Worm (Caenorhabditis elegans) whole organism, L1 larva: ENCODE measurements around the gene droe-4.

Experiments used
- C04F5.9 ChIP-seq: sonication (generic microtip); optimal IDR thresholded peaks from 2 replicates; lab custom pipeline; 2016; ENCODE audit warnings: missing genetic modification characterization, missing compliant biosample characterization
- C16A3.4 ChIP-seq: fragments of 150-350 bp; optimal IDR thresholded peaks from 2 replicates; lab custom pipeline; 2014; ENCODE audit warnings: missing biosample characterization, missing genetic modification characterization
- Y116A8C.19 ChIP-seq: sonication (generic microtip); optimal IDR thresholded peaks from 2 replicates; lab custom pipeline; 2016; ENCODE audit warnings: missing compliant biosample characterization, missing genetic modification characterization, borderline replicate concordance
- alr-1 ChIP-seq: fragments of 200-800 bp; sonication (Bioruptor generic); optimal IDR thresholded peaks from 2 replicates; lab custom pipeline; 2018; ENCODE audit warnings: borderline replicate concordance, mild to moderate bottlenecking, missing genetic modification characterization, missing compliant biosample characterization
- ama-1 ChIP-seq: fragments of 150-350 bp; optimal IDR thresholded peaks from 2 replicates; lab custom pipeline; 2014
- blmp-1 ChIP-seq: fragments of 150-350 bp; optimal IDR thresholded peaks from 2 replicates; lab custom pipeline; 2014; ENCODE audit warnings: missing biosample characterization, missing genetic modification characterization
- ceh-63 ChIP-seq: fragments of 200-800 bp; sonication (Bioruptor generic); optimal IDR thresholded peaks from 2 replicates; lab custom pipeline; 2018; ENCODE audit warnings: mild to moderate bottlenecking, missing genetic modification characterization, missing compliant biosample characterization
- ceh-8 ChIP-seq: fragments of 200-800 bp; sonication (Bioruptor generic); optimal IDR thresholded peaks from 2 replicates; lab custom pipeline; 2018; ENCODE audit warnings: mild to moderate bottlenecking, missing genetic modification characterization, moderate library complexity, missing compliant biosample characterization
- ceh-82 ChIP-seq, 3 experiments: fragments of 150-350 bp in 1 of 3; sonication (generic microtip) in 2 of 3; optimal IDR thresholded peaks; 2 replicates each; lab custom pipeline; 2014 to 2017; ENCODE audit warnings: missing biosample characterization in 3 of 3, missing genetic modification characterization in 3 of 3
- ceh-90 ChIP-seq: sonication (generic microtip); optimal IDR thresholded peaks from 2 replicates; lab custom pipeline; 2016; ENCODE audit warnings: missing genetic modification characterization, missing compliant biosample characterization
- dpl-1 ChIP-seq, 3 experiments: fragments of 150-350 bp in 2 of 3; sonication (generic microtip) in 1 of 3; optimal IDR thresholded peaks; 2 replicates each; lab custom pipeline; 2014 to 2017; ENCODE audit warnings: missing biosample characterization in 3 of 3, missing genetic modification characterization in 3 of 3, missing genetic modification reagents in 3 of 3
- dsc-1 ChIP-seq: sonication (generic microtip); optimal IDR thresholded peaks from 2 replicates; lab custom pipeline; 2016; ENCODE audit warnings: mild to moderate bottlenecking, missing genetic modification characterization, missing compliant biosample characterization
- efl-1 ChIP-seq, 4 experiments: fragments of 150-350 bp; optimal IDR thresholded peaks in 3 of 4; peaks in 1 of 4; 1 replicate in 1 of 4; 2 replicates in 3 of 4; lab custom pipeline; 2014; ENCODE audit warnings: missing biosample characterization in 2 of 4, missing genetic modification characterization in 2 of 4, missing genetic modification reagents in 2 of 4
- efl-3 ChIP-seq: fragments of 200-800 bp; sonication (Bioruptor generic); optimal IDR thresholded peaks from 2 replicates; lab custom pipeline; 2018; ENCODE audit warnings: mild to moderate bottlenecking, missing genetic modification characterization, missing compliant biosample characterization
- egl-13 ChIP-seq: sonication (generic microtip); optimal IDR thresholded peaks from 2 replicates; lab custom pipeline; 2016; ENCODE audit warnings: missing genotype, missing genetic modification reagents, missing genetic modification characterization, missing compliant biosample characterization
- egl-27 ChIP-seq, 2 experiments: fragments of 150-350 bp in 1 of 2; sonication (generic microtip); optimal IDR thresholded peaks; 3 replicates each; lab custom pipeline; 2017 to 2018; ENCODE audit warnings: missing biosample characterization in 2 of 2, missing genetic modification characterization in 2 of 2, missing genetic modification reagents in 2 of 2
- elt-2 ChIP-seq: sonication (generic microtip); optimal IDR thresholded peaks from 2 replicates; lab custom pipeline; 2016; ENCODE audit warnings: missing genetic modification characterization, mild to moderate bottlenecking, inconsistent platforms, missing compliant biosample characterization, missing genetic modification reagents
- elt-3 ChIP-seq, 6 experiments: fragments of 150-350 bp in 1 of 6; sonication (generic microtip); optimal IDR thresholded peaks; 2 replicates each; lab custom pipeline; 2017 to 2018; ENCODE audit warnings: missing biosample characterization in 6 of 6, missing genetic modification characterization in 6 of 6, inconsistent platforms in 1 of 6
- fkh-4 ChIP-seq: sonication (generic microtip); optimal IDR thresholded peaks from 2 replicates; lab custom pipeline; 2016; ENCODE audit warnings: missing compliant biosample characterization, missing genetic modification characterization, borderline replicate concordance
- fkh-8 ChIP-seq: sonication (generic microtip); optimal IDR thresholded peaks from 2 replicates; lab custom pipeline; 2016; ENCODE audit warnings: mild to moderate bottlenecking, missing genetic modification characterization, missing compliant biosample characterization
- fos-1 ChIP-seq: fragments of 150-350 bp; optimal IDR thresholded peaks from 2 replicates; lab custom pipeline; 2014; ENCODE audit warnings: missing biosample characterization, missing genetic modification characterization
- hpl-2 ChIP-seq: fragments of 150-350 bp; optimal IDR thresholded peaks from 2 replicates; lab custom pipeline; 2014; ENCODE audit warnings: missing biosample characterization, missing genetic modification reagents, missing genetic modification characterization
- irx-1 ChIP-seq: sonication (generic microtip); optimal IDR thresholded peaks from 2 replicates; lab custom pipeline; 2016; ENCODE audit warnings: missing genetic modification characterization, missing compliant biosample characterization
- jun-1 ChIP-seq: fragments of 150-350 bp; optimal IDR thresholded peaks from 2 replicates; lab custom pipeline; 2014; ENCODE audit warnings: missing biosample characterization, missing genetic modification reagents, missing genetic modification characterization
- lin-13 ChIP-seq: fragments of 150-350 bp; optimal IDR thresholded peaks from 2 replicates; lab custom pipeline; 2014; ENCODE audit warnings: missing biosample characterization, missing genetic modification reagents, missing genetic modification characterization
- lin-14 ChIP-seq: fragments of 200-800 bp; sonication (Bioruptor generic); optimal IDR thresholded peaks from 2 replicates; lab custom pipeline; 2018; ENCODE audit warnings: mild to moderate bottlenecking, missing genetic modification characterization, moderate library complexity, missing compliant biosample characterization
- lin-15B ChIP-seq: fragments of 150-350 bp; sonication (generic microtip); optimal IDR thresholded peaks from 3 replicates; lab custom pipeline; 2014; ENCODE audit warnings: missing biosample characterization, missing genetic modification characterization
- lin-35 ChIP-seq, 2 experiments: fragments of 150-350 bp; optimal IDR thresholded peaks; 2 replicates each; lab custom pipeline; 2014; ENCODE audit warnings: missing biosample characterization in 2 of 2, missing genetic modification characterization in 2 of 2, missing genetic modification reagents in 2 of 2
- lin-39 ChIP-seq: fragments of 150-350 bp; optimal IDR thresholded peaks from 2 replicates; lab custom pipeline; 2014; ENCODE audit warnings: missing biosample characterization, missing genetic modification reagents, missing genetic modification characterization
- lsy-2 ChIP-seq, 2 experiments: fragments of 150-350 bp; optimal IDR thresholded peaks; 2 replicates each; lab custom pipeline; 2014; ENCODE audit warnings: missing biosample characterization in 2 of 2, missing genetic modification characterization in 2 of 2
- nhr-11 ChIP-seq: fragments of 150-350 bp; optimal IDR thresholded peaks from 2 replicates; lab custom pipeline; 2014; ENCODE audit warnings: missing biosample characterization, missing genetic modification characterization
- nhr-237 ChIP-seq: fragments of 150-350 bp; optimal IDR thresholded peaks from 2 replicates; lab custom pipeline; 2014; ENCODE audit warnings: missing biosample characterization, missing genetic modification characterization
- nhr-28 ChIP-seq: fragments of 150-350 bp; optimal IDR thresholded peaks from 2 replicates; lab custom pipeline; 2014; ENCODE audit warnings: missing biosample characterization, missing genetic modification characterization
- nhr-71 ChIP-seq: sonication (generic microtip); optimal IDR thresholded peaks from 2 replicates; lab custom pipeline; 2016; ENCODE audit warnings: mild to moderate bottlenecking, missing genetic modification characterization, moderate library complexity, missing compliant biosample characterization
- nhr-85 ChIP-seq: sonication (generic microtip); peaks from one replicate; lab custom pipeline; 2016; ENCODE audit warnings: missing genetic modification characterization, inconsistent platforms, missing compliant biosample characterization
- nhr-90 ChIP-seq: sonication (generic microtip); optimal IDR thresholded peaks from 2 replicates; lab custom pipeline; 2016; ENCODE audit warnings: mild to moderate bottlenecking, missing genetic modification characterization, missing compliant biosample characterization; ENCODE audit not compliant: poor library complexity
- pag-3 ChIP-seq: sonication (generic microtip); optimal IDR thresholded peaks from 2 replicates; lab custom pipeline; 2017; ENCODE audit warnings: missing genetic modification characterization, mild to moderate bottlenecking, missing compliant biosample characterization, antibody characterized with exemption, borderline replicate concordance; ENCODE audit not compliant: insufficient read depth
- pax-3 ChIP-seq: fragments of 200-800 bp; sonication (Bioruptor generic); optimal IDR thresholded peaks from 2 replicates; lab custom pipeline; 2018; ENCODE audit warnings: mild to moderate bottlenecking, missing genetic modification characterization, moderate library complexity, missing compliant biosample characterization
- skn-1 ChIP-seq: fragments of 150-350 bp; optimal IDR thresholded peaks from 2 replicates; lab custom pipeline; 2014; ENCODE audit warnings: missing biosample characterization, missing genetic modification characterization
- snpc-4 ChIP-seq: fragments of 150-350 bp; optimal IDR thresholded peaks from 2 replicates; lab custom pipeline; 2014; ENCODE audit warnings: missing biosample characterization, missing genetic modification characterization
- snu-23 ChIP-seq: sonication (generic microtip); optimal IDR thresholded peaks from 2 replicates; lab custom pipeline; 2016; ENCODE audit warnings: missing genetic modification characterization, missing compliant biosample characterization
- sox-4 ChIP-seq: sonication (generic microtip); optimal IDR thresholded peaks from 2 replicates; lab custom pipeline; 2016; ENCODE audit warnings: missing genetic modification characterization, missing compliant biosample characterization
- sup-37 ChIP-seq: fragments of 200-800 bp; sonication (Bioruptor generic); optimal IDR thresholded peaks from 2 replicates; lab custom pipeline; 2018; ENCODE audit warnings: mild to moderate bottlenecking, missing genetic modification characterization, missing compliant biosample characterization
- swsn-7 ChIP-seq: sonication (generic microtip); optimal IDR thresholded peaks from 2 replicates; lab custom pipeline; 2016; ENCODE audit warnings: missing genetic modification characterization, missing compliant biosample characterization
- unc-130 ChIP-seq: fragments of 150-350 bp; optimal IDR thresholded peaks from 2 replicates; lab custom pipeline; 2017; ENCODE audit warnings: missing biosample characterization, missing genetic modification characterization, inconsistent platforms
- unc-86 ChIP-seq: sonication (generic microtip); optimal IDR thresholded peaks from 2 replicates; lab custom pipeline; 2016; ENCODE audit warnings: missing genetic modification characterization, missing compliant biosample characterization
- unc-98 ChIP-seq: fragments of 200-800 bp; sonication (Bioruptor generic); IDR thresholded peaks from 2 replicates; pipeline ENCODE4 v1.3.6; 2022; ENCODE audit warnings: missing genetic modification characterization, missing compliant biosample characterization
- xbp-1 ChIP-seq: sonication (generic microtip); optimal IDR thresholded peaks from 2 replicates; lab custom pipeline; 2016; ENCODE audit warnings: missing genetic modification characterization, missing compliant biosample characterization
- zag-1 ChIP-seq: fragments of 150-350 bp; optimal IDR thresholded peaks from 2 replicates; lab custom pipeline; 2014; ENCODE audit warnings: missing biosample characterization, missing genetic modification characterization
- zip-4 ChIP-seq: fragments of 200-800 bp; sonication (Bioruptor generic); optimal IDR thresholded peaks from 2 replicates; lab custom pipeline; 2018; ENCODE audit warnings: mild to moderate bottlenecking, missing genetic modification characterization, moderate library complexity, missing compliant biosample characterization
- ztf-4 ChIP-seq: fragments of 150-350 bp; optimal IDR thresholded peaks from 2 replicates; lab custom pipeline; 2014; ENCODE audit warnings: missing biosample characterization, missing genetic modification characterization

droe-4 gene

DNA sequence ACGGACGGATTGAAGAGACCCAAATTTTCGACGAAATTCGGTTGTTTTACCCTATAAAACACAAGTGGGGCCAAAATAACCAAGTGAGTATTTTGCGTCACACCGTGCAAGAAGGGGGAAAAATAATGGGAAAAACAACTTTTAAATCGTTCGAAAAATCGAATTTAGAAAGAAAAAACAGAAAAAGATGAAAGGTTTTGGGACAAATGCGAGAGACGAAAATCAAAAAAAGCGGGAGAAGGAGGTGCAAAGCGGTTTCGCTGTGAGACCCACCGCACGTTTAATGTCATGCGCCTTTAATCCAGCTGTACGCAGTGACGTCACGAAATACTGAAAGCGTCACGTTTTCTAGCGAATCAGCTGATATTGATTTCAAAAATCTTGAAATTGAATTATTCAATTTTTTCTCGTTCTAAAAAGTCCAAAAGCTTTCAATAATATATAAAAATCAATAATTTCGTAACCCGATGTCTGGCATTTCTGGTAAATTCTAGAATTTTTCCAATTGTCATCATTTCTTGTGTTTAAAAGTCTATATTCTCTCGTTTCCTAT is 19.6 kb downstream of the droe-4 start, which contains the start of the genes ddx-17 and aip-1:
ddx-17 (minus strand) TSS at position 51 of the 553 bp plus-strand sequence.
aip-1 (plus strand) TSS at position 332 of the 553 bp plus-strand sequence.
- TF ChIP-seq ama-1 (lab: Kevin White, UChicago) (no peak), nhr-28 (tag; lab: Kevin White, UChicago) (no peak), Y116A8C.19 (tag; lab: Kevin White, UChicago) (no peak), lin-35 (GFP tag; optimal IDR thresholded peaks at IDR 0.05; lab: Kevin White, UChicago) (peak; percentile 81 to 90), C16A3.4 (tag; lab: Kevin White, UChicago) (peak; percentile 78), nhr-90 (tag; lab: Kevin White, UChicago) (peak; percentile 42), jun-1 (tag; lab: Kevin White, UChicago) (peak; percentile 61), pag-3 (tag; lab: Kevin White, UChicago) (no peak), alr-1 (tag; lab: Kevin White, UChicago) (no peak), snpc-4 (tag; lab: Kevin White, UChicago) (peak; percentile 27), lsy-2 (tag; optimal IDR thresholded peaks at IDR 0.05; lab: Kevin White, UChicago) (peak; percentile 70 to 89), lin-15B (tag; lab: Kevin White, UChicago) (peak; percentile 40), zip-4 (GFP tag; lab: Kevin White, UChicago) (peak; percentile 38), C04F5.9 (tag; lab: Kevin White, UChicago) (peak; percentile 18), lin-39 (tag; lab: Kevin White, UChicago) (peak; percentile 19), nhr-85 (tag; lab: Kevin White, UChicago) (peak; percentile 81), ztf-4 (tag; lab: Kevin White, UChicago) (no peak), fkh-4 (tag; lab: Kevin White, UChicago) (no peak), egl-13 (peak; percentile 70), nhr-237 (no peak), ceh-8 (no peak), nhr-71 (tag; lab: Kevin White, UChicago) (peak; percentile 86), xbp-1 (peak; percentile 60), elt-3 (tag; optimal IDR thresholded peaks at IDR 0.05; lab: Kevin White, UChicago) (peak in 1 of 6 experiments; percentile 49), ceh-63 (no peak), blmp-1 (tag; lab: Kevin White, UChicago) (peak; percentile 57), dpl-1 (GFP tag; optimal IDR thresholded peaks at IDR 0.05; lab: Kevin White, UChicago) (peak; percentile 64 to 82 (median 78)), unc-98 (no peak), irx-1 (peak; percentile 30), efl-1 (optimal IDR thresholded peaks at IDR 0.05; lab: Kevin White, UChicago) (peak; percentile 80 to 83), efl-1 (GFP tag; optimal IDR thresholded peaks at IDR 0.05 in 1 of 2; lab: Kevin White, UChicago) (peak; percentile 76 to 96), lin-13 (GFP tag; lab: Kevin White, UChicago) (peak; percentile 61), fkh-8 (tag; lab: Kevin White, UChicago) (peak; percentile 91), elt-2 (tag; lab: Kevin White, UChicago) (peak; percentile 0), egl-27 (tag; optimal IDR thresholded peaks at IDR 0.05; lab: Kevin White, UChicago) (no peak), ceh-90 (tag; lab: Kevin White, UChicago) (no peak), unc-86 (tag; lab: Kevin White, UChicago) (peak; percentile 56), dsc-1 (tag; lab: Kevin White, UChicago) (peak; percentile 55), ceh-82 (tag; optimal IDR thresholded peaks at IDR 0.05; lab: Kevin White, UChicago) (peak in 2 of 3 experiments; percentile 8 to 70), unc-130 (tag; lab: Kevin White, UChicago) (peak; percentile 25), swsn-7 (tag; lab: Kevin White, UChicago) (peak; percentile 63), efl-3 (no peak), pax-3 (tag; lab: Kevin White, UChicago) (peak; percentile 74), lin-14 (GFP tag; lab: Kevin White, UChicago) (peak; percentile 83), sup-37 (GFP tag; lab: Kevin White, UChicago) (no peak), fos-1 (tag; lab: Kevin White, UChicago) (peak; percentile 38), sox-4 (tag; lab: Kevin White, UChicago) (peak; percentile 41), snu-23 (peak; percentile 84), zag-1 (tag; lab: Kevin White, UChicago) (no peak), skn-1 (tag; lab: Kevin White, UChicago) (peak; percentile 99), hpl-2 (GFP tag; lab: Kevin White, UChicago) (peak; percentile 37), nhr-11 (tag; lab: Kevin White, UChicago) (no peak)
